Worm (Caenorhabditis elegans): Measurements from ENCODE around the gene srg-69.

DNA sequence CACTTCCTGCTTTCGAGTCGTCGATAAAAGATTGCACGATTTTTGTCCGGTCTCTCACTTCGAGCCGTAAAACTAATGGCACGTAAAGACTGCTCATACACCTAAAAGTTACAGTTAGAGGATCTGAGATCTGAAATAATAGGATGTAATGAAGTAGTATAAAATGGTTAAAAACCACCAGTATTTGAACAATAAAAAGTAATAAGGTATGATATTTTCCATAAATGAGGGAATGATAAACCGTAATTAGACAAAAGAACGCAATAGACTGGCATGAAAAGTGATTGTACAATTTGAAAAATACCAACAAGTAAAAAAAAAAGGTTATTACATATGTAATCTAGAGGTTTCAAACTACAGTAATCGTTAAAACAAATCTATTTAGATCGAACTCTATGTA, 37.6 kb downstream of the srg-69 start, which contains the start of gene brap-2:
- TF ChIP-seq hmg-4 (GFP tag; optimal IDR thresholded peaks at IDR 0.05) (no peak), ama-1 (optimal IDR thresholded peaks at IDR 0.05) (no peak), aly-1 (tag; optimal IDR thresholded peaks at IDR 0.05) (no peak), scrt-1 (GFP tag; IDR thresholded peaks at IDR 0.05) (no peak), ceh-13 (GFP tag; optimal IDR thresholded peaks at IDR 0.05) (no peak), tra-4 (tag; optimal IDR thresholded peaks at IDR 0.05) (no peak), B0310.2 (tag; optimal IDR thresholded peaks at IDR 0.05) (no peak), F13C5.2 (tag; optimal IDR thresholded peaks at IDR 0.05) (no peak), ceh-36 (tag; optimal IDR thresholded peaks at IDR 0.05) (no peak), hmbx-1 (tag; optimal IDR thresholded peaks at IDR 0.05) (no peak), ets-7 (tag; optimal IDR thresholded peaks at IDR 0.05) (no peak)

All from whole organism, early embryonic.